Fruit fly (Drosophila melanogaster): Measurements from ENCODE around the gene CG5282.

DNA sequence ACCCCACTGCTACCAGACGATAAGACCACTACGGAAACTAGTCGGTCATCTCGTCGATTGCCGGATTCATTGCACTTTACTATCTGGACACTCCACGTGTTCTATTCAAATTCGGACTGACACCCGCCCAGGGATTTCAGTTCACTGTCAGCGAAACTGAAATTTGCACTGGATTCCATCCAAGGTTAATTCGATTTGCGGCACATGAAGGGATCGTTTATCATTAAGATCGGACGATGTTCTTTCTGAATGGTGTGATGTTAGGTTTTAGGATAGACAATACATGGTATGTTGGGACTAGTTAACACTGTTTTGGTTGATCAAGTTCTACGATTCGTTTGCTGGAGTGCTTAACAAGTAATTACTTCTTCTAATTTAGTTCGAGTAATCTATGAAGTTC lies 40.1 kb upstream of the CG5282 start, which contains the start of gene CG42764:
- TF ChIP-seq Pif1B (GFP tag; optimal IDR thresholded peaks at IDR 0.05): no peak
- TF ChIP-seq CG14655 (GFP tag; optimal IDR thresholded peaks at IDR 0.05): no peak
- TF ChIP-seq EcR (GFP tag; optimal IDR thresholded peaks at IDR 0.05): no peak
- no peak for TF ChIP-seq CG9948 (tag; optimal IDR thresholded peaks at IDR 0.05)
- TF ChIP-seq Ets98B (GFP tag; IDR thresholded peaks at IDR 0.05): no peak
- TF ChIP-seq CG32121 (GFP tag; IDR thresholded peaks at IDR 0.05): no peak
- TF ChIP-seq Snoo (tag; optimal IDR thresholded peaks at IDR 0.05): no peak
- no peak for TF ChIP-seq fd96Ca (GFP tag; IDR thresholded peaks at IDR 0.05)
- no peak for TF ChIP-seq rn (GFP tag; IDR thresholded peaks at IDR 0.05)
- no peak for TF ChIP-seq CG10348 (GFP tag; IDR thresholded peaks at IDR 0.05)
- TF ChIP-seq CG34367 (tag; optimal IDR thresholded peaks at IDR 0.05): no peak
- no peak for TF ChIP-seq CG15710 (tag; optimal IDR thresholded peaks at IDR 0.05)
- TF ChIP-seq CG4496 (GFP tag; IDR thresholded peaks at IDR 0.05): no peak
- no peak for TF ChIP-seq CG17806 (tag; optimal IDR thresholded peaks at IDR 0.05)
